Fruit fly (Drosophila melanogaster): ENCODE data around the gene Dhrs4.

dm6 chr3L:5152354-5152806 lies 10.9 kb upstream of the Dhrs4 start, which contains the start of the genes Gen and Srp54k:
- no peak for TF ChIP-seq CG10348 (GFP tag; IDR thresholded peaks at IDR 0.05)
- TF ChIP-seq CG15710 (tag; optimal IDR thresholded peaks at IDR 0.05): peak; percentile 31
- TF ChIP-seq Pif1A (GFP tag; optimal IDR thresholded peaks at IDR 0.05): no peak
- no peak for TF ChIP-seq CG14655 (GFP tag; optimal IDR thresholded peaks at IDR 0.05)
- TF ChIP-seq CG17806 (tag; optimal IDR thresholded peaks at IDR 0.05): no peak
- peak; percentile 12; the same call in 1 of the 3 replicates for TF ChIP-seq CG4496 (GFP tag; IDR thresholded peaks at IDR 0.05)
- TF ChIP-seq EcR (GFP tag; optimal IDR thresholded peaks at IDR 0.05): no peak

Data from whole organism, pupa.